Worm (Caenorhabditis elegans): ENCODE data around the gene pmp-1.

DNA sequence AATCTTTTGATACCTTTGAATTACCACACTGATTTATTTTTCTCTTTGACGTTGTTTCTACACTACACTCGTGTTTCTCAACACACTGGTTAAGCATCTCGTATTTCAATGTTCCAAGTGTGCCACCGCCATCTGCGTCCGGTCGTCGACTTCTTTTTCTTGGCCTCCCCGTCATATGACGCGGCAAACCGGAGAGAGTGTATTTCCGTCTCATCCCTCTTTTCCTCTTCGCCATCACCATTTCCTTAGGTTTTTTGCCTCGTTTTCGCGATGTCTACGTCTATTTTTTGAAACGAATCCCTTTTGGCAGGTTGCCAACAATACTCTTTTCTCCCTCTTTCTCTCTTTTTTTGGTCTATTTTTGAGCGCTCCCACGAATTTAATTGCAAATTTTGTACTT, 44.6 kb downstream of the pmp-1 start:
- TF ChIP-seq him-1 (tag; optimal IDR thresholded peaks at IDR 0.05), result no peak
- TF ChIP-seq W03F9.2 (tag; optimal IDR thresholded peaks at IDR 0.05), result no peak
